Worm (Caenorhabditis elegans) whole organism, mixed stage, embryonic: ENCODE data around the gene Y39A1A.17.

Experiments used
- hlh-1 ChIP-seq: fragments of 150-350 bp; optimal IDR thresholded peaks from 2 replicates; lab custom pipeline; 2014; ENCODE audit warnings: missing biosample characterization, missing genetic modification reagents, missing genetic modification characterization
- lin-32 ChIP-seq: fragments of 200-800 bp; sonication (Bioruptor generic); optimal IDR thresholded peaks from 2 replicates; lab custom pipeline; 2018; ENCODE audit warnings: mild to moderate bottlenecking, missing genetic modification characterization, missing compliant biosample characterization
- pha-4 ChIP-seq: fragments of 150-350 bp; optimal IDR thresholded peaks from 2 replicates; lab custom pipeline; 2018; ENCODE audit warnings: missing biosample characterization, missing genetic modification reagents, missing genetic modification characterization
- unc-62 ChIP-seq: fragments of 150-350 bp; optimal IDR thresholded peaks from 2 replicates; lab custom pipeline; 2014; ENCODE audit warnings: missing biosample characterization, missing genetic modification reagents, missing genetic modification characterization
- zip-8 ChIP-seq: fragments of 150-350 bp; optimal IDR thresholded peaks from 2 replicates; lab custom pipeline; 2014; ENCODE audit warnings: missing biosample characterization, missing genetic modification characterization

ce11 chrIII:10706972-10707438 lies 16.1 kb upstream of the Y39A1A.17 start, which contains the start of the genes Y39A1A.21 and Y39A1A.22:
- TF ChIP-seq hlh-1 (peak; percentile 31), lin-32 (GFP tag; lab: Kevin White, UChicago) (peak; percentile 12), unc-62 (GFP tag; lab: Kevin White, UChicago) (no peak), zip-8 (tag; lab: Kevin White, UChicago) (no peak), pha-4 (tag; lab: Kevin White, UChicago) (peak; percentile 67)
